Worm (Caenorhabditis elegans) whole organism, young adult: ENCODE data around the gene kqt-2.

Experiments
- B0261.1 ChIP-seq: sonication (generic microtip); optimal IDR thresholded peaks from 2 replicates; lab custom pipeline; 2016; ENCODE audit warnings: mild to moderate bottlenecking, missing genetic modification characterization, moderate library complexity, missing compliant biosample characterization
- B0336.3 ChIP-seq: fragments of 200-800 bp; sonication (Bioruptor generic); IDR thresholded peaks from 2 replicates; pipeline ENCODE4 v1.3.6; 2022; ENCODE audit warnings: missing genetic modification characterization, missing compliant biosample characterization
- C06A6.2 ChIP-seq: fragments of 200-800 bp; sonication (Bioruptor generic); conservative IDR thresholded peaks from 2 replicates; pipeline ENCODE4 v1.3.6; 2022; ENCODE audit warnings: missing genetic modification characterization, missing compliant biosample characterization
- F55B11.4 ChIP-seq: sonication (generic microtip); optimal IDR thresholded peaks from 2 replicates; lab custom pipeline; 2016; ENCODE audit warnings: missing compliant biosample characterization, missing genetic modification characterization, borderline replicate concordance; ENCODE audit not compliant: insufficient read depth
- F57A8.1 ChIP-seq: fragments of 200-800 bp; sonication (Bioruptor generic); optimal IDR thresholded peaks from 2 replicates; lab custom pipeline; 2018; ENCODE audit warnings: mild to moderate bottlenecking, missing genetic modification characterization, moderate library complexity, missing compliant biosample characterization
- K11D2.4 ChIP-seq: fragments of 200-800 bp; sonication (Bioruptor generic); IDR thresholded peaks from 2 replicates; pipeline ENCODE4 v1.3.6; 2022; ENCODE audit warnings: missing genetic modification reagents, missing genetic modification characterization, missing compliant biosample characterization
- Y56A3A.18 ChIP-seq: fragments of 200-800 bp; sonication (Bioruptor generic); IDR thresholded peaks from 2 replicates; pipeline ENCODE4 v1.3.6; 2022; ENCODE audit warnings: missing genetic modification reagents, missing genetic modification characterization, missing compliant biosample characterization
- Y79H2A.3 ChIP-seq: fragments of 200-800 bp; sonication (Bioruptor generic); conservative IDR thresholded peaks from 2 replicates; pipeline ENCODE4 v1.3.6; 2022; ENCODE audit warnings: missing genetic modification reagents, missing genetic modification characterization, missing compliant biosample characterization
- ama-1 ChIP-seq, 3 experiments: fragments of 150-350 bp in 1 of 3; sonication (generic microtip) in 2 of 3; optimal IDR thresholded peaks; 2 replicates each; lab custom pipeline; 2014 to 2018; ENCODE audit warnings: missing biosample characterization in 2 of 3, missing genetic modification characterization in 2 of 3, missing genetic modification reagents in 2 of 3
- atf-7 ChIP-seq: sonication (generic microtip); optimal IDR thresholded peaks from 2 replicates; lab custom pipeline; 2017; ENCODE audit warnings: mild to moderate bottlenecking, missing genetic modification characterization, missing compliant biosample characterization
- bed-1 ChIP-seq: fragments of 200-800 bp; sonication (Bioruptor generic); IDR thresholded peaks from 2 replicates; pipeline ENCODE4 v1.3.6; 2022; ENCODE audit warnings: missing genetic modification reagents, missing genetic modification characterization, missing compliant biosample characterization
- bed-2 ChIP-seq: fragments of 200-800 bp; sonication (Bioruptor generic); IDR thresholded peaks from 2 replicates; pipeline ENCODE4 v1.3.6; 2022; ENCODE audit warnings: missing genetic modification reagents, missing genetic modification characterization, missing compliant biosample characterization
- ceh-58 ChIP-seq: fragments of 200-800 bp; sonication (Bioruptor generic); IDR thresholded peaks from 2 replicates; pipeline ENCODE4 v1.3.6; 2022; ENCODE audit warnings: missing genetic modification characterization, missing compliant biosample characterization
- die-1 ChIP-seq: sonication (generic microtip); optimal IDR thresholded peaks from 2 replicates; lab custom pipeline; 2016; ENCODE audit warnings: missing genotype, mild to moderate bottlenecking, missing genetic modification characterization, missing compliant biosample characterization
- egrh-3 ChIP-seq: fragments of 200-800 bp; sonication (Bioruptor generic); IDR thresholded peaks from 2 replicates; pipeline ENCODE4 v1.3.6; 2022; ENCODE audit warnings: missing genetic modification reagents, missing genetic modification characterization, missing compliant biosample characterization
- ets-4 ChIP-seq: fragments of 200-800 bp; sonication (Bioruptor generic); optimal IDR thresholded peaks from 2 replicates; lab custom pipeline; 2018; ENCODE audit warnings: mild to moderate bottlenecking, missing genetic modification characterization, missing compliant biosample characterization
- gei-17 ChIP-seq: fragments of 200-800 bp; sonication (Bioruptor generic); optimal IDR thresholded peaks from 2 replicates; lab custom pipeline; 2018; ENCODE audit warnings: mild to moderate bottlenecking, missing genetic modification characterization, missing compliant biosample characterization
- hlh-26 ChIP-seq: fragments of 200-800 bp; sonication (Bioruptor generic); conservative IDR thresholded peaks from 2 replicates; pipeline ENCODE4 v1.3.6; 2022; ENCODE audit warnings: missing genetic modification reagents, missing genetic modification characterization, missing compliant biosample characterization
- hmg-1.2 ChIP-seq: fragments of 200-800 bp; sonication (Bioruptor generic); IDR thresholded peaks from 2 replicates; pipeline ENCODE4 v1.3.6; 2022; ENCODE audit warnings: missing genetic modification reagents, missing genetic modification characterization, missing compliant biosample characterization
- hrde-1 ChIP-seq: sonication (generic microtip); optimal IDR thresholded peaks from 2 replicates; lab custom pipeline; 2016; ENCODE audit warnings: missing genetic modification characterization, mild to moderate bottlenecking, missing compliant biosample characterization, moderate library complexity, missing genotype, missing genetic modification reagents, borderline replicate concordance
- hsf-1 ChIP-seq: fragments of 200-800 bp; sonication (Bioruptor generic); IDR thresholded peaks from 2 replicates; pipeline ENCODE4 v1.3.6; 2022; ENCODE audit warnings: missing genetic modification reagents, missing genetic modification characterization, missing compliant biosample characterization
- let-607 ChIP-seq, 2 experiments: fragments of 200-800 bp in 1 of 2; sonication (Bioruptor generic) in 1 of 2; sonication (generic microtip) in 1 of 2; optimal IDR thresholded peaks; 2 replicates each; lab custom pipeline; 2016 to 2018; ENCODE audit warnings: mild to moderate bottlenecking in 2 of 2, missing compliant biosample characterization in 2 of 2, missing genetic modification characterization in 2 of 2, moderate library complexity in 2 of 2, missing genotype in 1 of 2
- lin-54 ChIP-seq: fragments of 200-800 bp; sonication (Bioruptor generic); optimal IDR thresholded peaks from 2 replicates; lab custom pipeline; 2018; ENCODE audit warnings: mild to moderate bottlenecking, missing genetic modification characterization, missing compliant biosample characterization
- lsl-1 ChIP-seq: fragments of 200-800 bp; sonication (Bioruptor generic); optimal IDR thresholded peaks from 2 replicates; lab custom pipeline; 2018; ENCODE audit warnings: mild to moderate bottlenecking, missing genetic modification characterization, moderate library complexity, missing compliant biosample characterization
- madf-3 ChIP-seq: fragments of 200-800 bp; sonication (Bioruptor generic); IDR thresholded peaks from 2 replicates; pipeline ENCODE4 v1.3.6; 2022; ENCODE audit warnings: missing genetic modification reagents, missing genetic modification characterization, missing compliant biosample characterization
- mes-4 ChIP-seq: sonication (generic microtip); optimal IDR thresholded peaks from 2 replicates; lab custom pipeline; 2016; ENCODE audit warnings: missing genotype, missing genetic modification characterization, missing compliant biosample characterization
- nfya-2 ChIP-seq: fragments of 200-800 bp; sonication (Bioruptor generic); IDR thresholded peaks from 2 replicates; pipeline ENCODE4 v1.3.6; 2022; ENCODE audit warnings: missing genetic modification reagents, missing genetic modification characterization, missing compliant biosample characterization
- nhr-80 ChIP-seq: sonication (generic microtip); optimal IDR thresholded peaks from 2 replicates; lab custom pipeline; 2016; ENCODE audit warnings: missing genetic modification characterization, missing compliant biosample characterization
- sdz-38 ChIP-seq: sonication (generic microtip); optimal IDR thresholded peaks from 2 replicates; lab custom pipeline; 2016; ENCODE audit warnings: missing genotype, missing genetic modification characterization, missing compliant biosample characterization
- sea-2 ChIP-seq: fragments of 200-800 bp; sonication (Bioruptor generic); IDR thresholded peaks from 2 replicates; pipeline ENCODE4 v1.3.6; 2022; ENCODE audit warnings: missing genetic modification characterization, missing compliant biosample characterization
- snpc-4 ChIP-seq, 5 experiments: fragments of 150-350 bp in 1 of 5; sonication (generic microtip) in 4 of 5; optimal IDR thresholded peaks; 2 replicates each; lab custom pipeline; 2014 to 2018; ENCODE audit warnings: missing genetic modification characterization in 5 of 5, missing biosample characterization in 3 of 5, antibody characterized with exemption in 2 of 5, mild to moderate bottlenecking in 2 of 5, missing compliant biosample characterization in 2 of 5, missing genotype in 2 of 5, moderate library complexity in 2 of 5, missing genetic modification reagents in 1 of 5
- tbp1 ChIP-seq: fragments of 200-800 bp; sonication (Bioruptor generic); optimal IDR thresholded peaks from 2 replicates; lab custom pipeline; 2018; ENCODE audit warnings: mild to moderate bottlenecking, missing genetic modification characterization, missing compliant biosample characterization
- ztf-25 ChIP-seq: fragments of 200-800 bp; sonication (Bioruptor generic); IDR thresholded peaks from 2 replicates; pipeline ENCODE4 v1.3.6; 2022; ENCODE audit warnings: missing genetic modification reagents, missing genetic modification characterization, missing compliant biosample characterization
- ztf-3 ChIP-seq: fragments of 200-800 bp; sonication (Bioruptor generic); optimal IDR thresholded peaks from 2 replicates; lab custom pipeline; 2018; ENCODE audit warnings: mild to moderate bottlenecking, missing genetic modification characterization, missing compliant biosample characterization

Gene kqt-2

DNA sequence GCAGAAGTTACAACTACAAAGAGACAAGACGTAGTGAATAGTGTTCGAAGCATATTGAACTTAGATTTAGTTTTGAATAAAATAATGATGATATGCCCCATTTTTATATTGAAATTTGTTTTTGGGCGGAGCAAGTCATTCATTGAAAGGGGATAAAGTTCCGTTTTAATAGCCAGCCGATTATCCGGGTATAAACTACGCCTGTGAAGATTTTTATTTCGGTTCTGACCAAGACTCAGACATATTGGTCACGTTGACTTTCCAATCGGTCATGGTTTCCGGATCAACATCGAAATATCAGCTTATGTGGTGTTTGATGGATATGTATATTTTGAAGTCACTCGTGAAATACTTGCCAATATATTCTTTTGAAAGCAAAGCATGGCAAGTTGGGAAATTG is 27.5 kb downstream of the kqt-2 start, which contains the start of gene K02A6.4:
Gene K02A6.4 (minus strand): TSS at position 101 of the 400 bp plus-strand sequence.
- TF ChIP-seq atf-7 (tag; lab: Kevin White, UChicago) (no peak), B0336.3 (GFP tag; lab: Robert Waterston, UW) (no peak), snpc-4 (GFP tag; optimal IDR thresholded peaks at IDR 0.05; lab: Kevin White, UChicago) (no peak), snpc-4 (tag; optimal IDR thresholded peaks at IDR 0.05; lab: Kevin White, UChicago) (no peak), B0261.1 (tag; lab: Kevin White, UChicago) (no peak), bed-1 (GFP tag; lab: Robert Waterston, UW) (no peak), ztf-3 (GFP tag; lab: Kevin White, UChicago) (no peak), die-1 (tag; lab: Kevin White, UChicago) (no peak), mes-4 (tag; lab: Kevin White, UChicago) (no peak), madf-3 (GFP tag; lab: Robert Waterston, UW) (no peak)
- TF ChIP-seq, all 124 proteins: peak for 0

DNA sequence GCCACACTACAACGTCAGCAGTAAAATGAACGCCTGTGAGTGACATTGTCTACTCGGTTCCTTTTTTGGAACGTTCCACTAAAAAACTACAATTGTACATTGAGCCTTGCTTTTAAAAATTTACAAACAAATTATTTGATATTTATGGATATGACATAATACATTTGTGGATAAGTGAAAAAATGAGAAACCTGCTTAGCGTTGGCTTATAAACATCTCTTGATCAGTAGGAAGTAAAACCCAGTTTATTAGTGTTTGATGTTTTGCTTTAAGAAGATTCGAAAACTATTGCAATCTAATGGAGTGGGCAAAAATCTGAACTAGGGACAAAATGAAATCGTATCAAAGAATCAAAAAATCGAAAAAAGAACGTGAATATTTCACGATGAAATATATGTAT is 29.2 kb downstream of the kqt-2 start:
- TF ChIP-seq gei-17 (no peak), bed-2 (no peak), snpc-4 (GFP tag; optimal IDR thresholded peaks at IDR 0.05; lab: Kevin White, UChicago) (no peak), snpc-4 (tag; optimal IDR thresholded peaks at IDR 0.05; lab: Kevin White, UChicago) (no peak), nhr-80 (tag; lab: Kevin White, UChicago) (no peak), F57A8.1 (no peak), sdz-38 (tag; lab: Kevin White, UChicago) (no peak), K11D2.4 (no peak), hlh-26 (GFP tag; lab: Robert Waterston, UW) (no peak), ets-4 (GFP tag; lab: Kevin White, UChicago) (no peak), ztf-25 (GFP tag; lab: Robert Waterston, UW) (no peak), ceh-58 (GFP tag; lab: Robert Waterston, UW) (no peak), C06A6.2 (no peak), sea-2 (GFP tag; lab: Robert Waterston, UW) (no peak), nfya-2 (GFP tag; lab: Robert Waterston, UW) (no peak), hrde-1 (no peak), let-607 (tag; optimal IDR thresholded peaks at IDR 0.05; lab: Kevin White, UChicago) (no peak), F55B11.4 (tag; lab: Kevin White, UChicago) (no peak), madf-3 (GFP tag; lab: Robert Waterston, UW) (no peak), Y56A3A.18 (GFP tag; lab: Robert Waterston, UW) (no peak)

DNA sequence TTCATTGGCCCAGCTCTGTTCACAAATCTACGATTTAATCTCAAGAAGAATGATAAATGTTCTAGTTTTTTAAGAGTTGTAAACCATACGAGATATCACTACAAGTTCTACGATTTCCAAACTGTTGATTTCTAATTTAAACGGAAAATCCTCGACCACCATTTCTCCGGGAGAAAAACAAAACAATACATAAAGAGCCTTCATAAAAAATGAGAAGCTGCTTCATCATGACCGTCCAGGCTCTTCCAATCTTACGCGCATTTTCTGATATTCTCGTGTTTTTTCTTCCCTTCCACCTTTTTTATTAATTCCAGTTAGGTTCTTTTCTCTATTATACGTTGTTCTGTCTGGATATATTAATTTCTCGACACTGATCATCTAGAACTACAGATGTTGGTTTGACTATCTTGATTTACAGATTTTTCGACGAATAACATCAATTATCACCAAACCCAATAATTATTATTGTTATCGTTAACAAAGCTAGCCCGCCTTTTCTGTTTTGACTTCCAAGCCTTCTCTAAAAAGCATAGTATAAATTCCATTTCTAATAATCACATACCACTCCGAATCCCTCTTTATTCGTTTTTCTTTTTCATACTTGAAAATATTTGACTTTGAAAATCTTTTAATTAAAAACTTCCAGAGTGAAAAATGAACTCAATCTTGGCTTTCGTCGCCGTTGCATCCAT is 31.6 kb downstream of the kqt-2 start, which contains the start of gene C47D2.1:
Gene C47D2.1 (plus strand): TSS at position 642 of the 692 bp plus-strand sequence.
- TF ChIP-seq B0336.3 (GFP tag; lab: Robert Waterston, UW) = no peak
- no peak for TF ChIP-seq egrh-3 (GFP tag; lab: Robert Waterston, UW)
- no peak for TF ChIP-seq ama-1 (optimal IDR thresholded peaks at IDR 0.05; lab: Kevin White, UChicago)
- no peak for TF ChIP-seq ama-1 (GFP tag; optimal IDR thresholded peaks at IDR 0.05; lab: Kevin White, UChicago)
- TF ChIP-seq lsl-1 (GFP tag; lab: Kevin White, UChicago) = no peak
- TF ChIP-seq lin-54 = no peak
- TF ChIP-seq tbp1 = no peak
- TF ChIP-seq hsf-1 = no peak
- no peak for TF ChIP-seq Y79H2A.3 (GFP tag; lab: Robert Waterston, UW)
- TF ChIP-seq hmg-1.2 (GFP tag; lab: Robert Waterston, UW) = no peak
- TF ChIP-seq snpc-4 (GFP tag; optimal IDR thresholded peaks at IDR 0.05; lab: Kevin White, UChicago) = no peak
- no peak for TF ChIP-seq snpc-4 (tag; optimal IDR thresholded peaks at IDR 0.05; lab: Kevin White, UChicago)
